Fruit fly (Drosophila melanogaster): ENCODE results near the gene CG10725.

DNA sequence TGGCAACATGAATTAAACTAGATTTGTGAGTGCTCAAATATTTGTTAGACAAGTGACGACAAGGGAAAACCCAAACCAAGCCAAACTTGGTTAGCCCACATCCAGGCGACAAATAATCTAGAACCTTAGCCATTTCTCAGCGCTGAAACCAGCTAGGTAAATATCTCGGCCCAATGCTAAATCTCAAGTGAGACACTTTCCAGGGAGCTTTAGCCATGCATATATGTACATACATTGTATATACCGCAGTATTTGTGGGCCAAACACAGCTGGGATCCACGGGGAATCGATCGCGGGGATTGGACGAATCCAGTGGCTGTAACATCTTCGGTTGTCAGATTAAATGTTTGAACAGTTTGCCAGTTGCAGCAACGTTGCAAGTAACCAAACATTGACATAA is 40.1 kb upstream of the CG10725 start:
- TF ChIP-seq toe (GFP tag; optimal IDR thresholded peaks at IDR 0.05) (no peak), bab1 (GFP tag; optimal IDR thresholded peaks at IDR 0.05) (no peak), CG12768 (GFP tag; optimal IDR thresholded peaks at IDR 0.05) (no peak), Clk (GFP tag; optimal IDR thresholded peaks at IDR 0.05) (no peak), CG14711 (tag; optimal IDR thresholded peaks at IDR 0.05) (no peak), CG11617 (GFP tag; optimal IDR thresholded peaks at IDR 0.05) (no peak), tj (GFP tag; optimal IDR thresholded peaks at IDR 0.05) (no peak), CG33017 (tag; optimal IDR thresholded peaks at IDR 0.05) (no peak)

Measured in whole organism, adult.